Worm (Caenorhabditis elegans) whole organism, L4 larva: Measurements from ENCODE around the gene rod-1.

ENCODE experiments used
- F10B5.3 ChIP-seq: sonication (generic microtip); optimal IDR thresholded peaks from 2 replicates; lab custom pipeline; 2016; ENCODE audit warnings: mild to moderate bottlenecking, missing genetic modification characterization, missing compliant biosample characterization
- F49E8.2 ChIP-seq: sonication (generic microtip); optimal IDR thresholded peaks from 2 replicates; lab custom pipeline; 2016; ENCODE audit warnings: missing compliant biosample characterization, mild to moderate bottlenecking, missing genetic modification characterization, borderline replicate concordance
- R02D3.7 ChIP-seq: fragments of 150-350 bp; sonication (generic microtip); optimal IDR thresholded peaks from 3 replicates; lab custom pipeline; 2014; ENCODE audit warnings: missing biosample characterization, missing genetic modification characterization
- Y48G9A.11 ChIP-seq: fragments of 200-800 bp; sonication (Bioruptor generic); IDR thresholded peaks from 2 replicates; pipeline ENCODE4 v1.3.6; 2022; ENCODE audit warnings: missing genetic modification reagents, missing genetic modification characterization, missing compliant biosample characterization
- aha-1 ChIP-seq: fragments of 150-350 bp; peaks from one replicate; lab custom pipeline; 2014; ENCODE audit warnings: missing biosample characterization, missing genetic modification characterization
- aly-2 ChIP-seq: sonication (generic microtip); optimal IDR thresholded peaks from 2 replicates; lab custom pipeline; 2018; ENCODE audit warnings: missing biosample characterization, missing genetic modification characterization
- ama-1 ChIP-seq: fragments of 150-350 bp; optimal IDR thresholded peaks from 2 replicates; lab custom pipeline; 2014; ENCODE audit warnings: inconsistent platforms, mixed read lengths
- attf-4 ChIP-seq: sonication (generic microtip); optimal IDR thresholded peaks from 3 replicates; lab custom pipeline; 2017; ENCODE audit warnings: missing biosample characterization, missing genetic modification characterization
- ceh-32 ChIP-seq: sonication (generic microtip); optimal IDR thresholded peaks from 2 replicates; lab custom pipeline; 2016; ENCODE audit warnings: mild to moderate bottlenecking, missing genetic modification characterization, missing compliant biosample characterization; ENCODE audit not compliant: poor library complexity
- ceh-62 ChIP-seq: sonication (generic microtip); optimal IDR thresholded peaks from 2 replicates; lab custom pipeline; 2017; ENCODE audit warnings: missing biosample characterization, missing genetic modification characterization
- ctbp-1 ChIP-seq: fragments of 200-800 bp; sonication (Bioruptor generic); IDR thresholded peaks from 2 replicates; pipeline ENCODE4 v1.3.6; 2022; ENCODE audit warnings: missing genetic modification reagents, missing genetic modification characterization, missing compliant biosample characterization
- daf-16 ChIP-seq, 3 experiments: sonication (generic microtip); optimal IDR thresholded peaks; 2 replicates each; lab custom pipeline; 2016 to 2017; ENCODE audit warnings: missing genetic modification characterization in 3 of 3, missing genetic modification reagents in 3 of 3, mild to moderate bottlenecking in 2 of 3, missing compliant biosample characterization in 2 of 3, missing biosample characterization in 1 of 3, moderate library complexity in 1 of 3
- daf-19 ChIP-seq: fragments of 200-800 bp; sonication (Bioruptor generic); conservative IDR thresholded peaks from 2 replicates; pipeline ENCODE4 v1.3.6; 2022; ENCODE audit warnings: missing genetic modification characterization, missing compliant biosample characterization
- daf-8 ChIP-seq: fragments of 200-800 bp; sonication (Bioruptor generic); IDR thresholded peaks from 2 replicates; pipeline ENCODE4 v1.3.6; 2022; ENCODE audit warnings: missing genetic modification characterization, missing compliant biosample characterization
- dmd-6 ChIP-seq: fragments of 200-800 bp; sonication (Bioruptor generic); IDR thresholded peaks from 2 replicates; pipeline ENCODE4 v1.3.6; 2022; ENCODE audit warnings: missing genetic modification reagents, missing genetic modification characterization, missing compliant biosample characterization
- dmd-9 ChIP-seq: fragments of 200-800 bp; sonication (Bioruptor generic); IDR thresholded peaks from 2 replicates; pipeline ENCODE4 v1.3.6; 2022; ENCODE audit warnings: missing genetic modification reagents, missing genetic modification characterization, missing compliant biosample characterization
- dpl-1 ChIP-seq: fragments of 150-350 bp; optimal IDR thresholded peaks from 2 replicates; lab custom pipeline; 2014; ENCODE audit warnings: missing biosample characterization, missing genetic modification reagents, missing genetic modification characterization
- egl-43 ChIP-seq: fragments of 200-800 bp; sonication (Bioruptor generic); IDR thresholded peaks from 2 replicates; pipeline ENCODE4 v1.3.6; 2022; ENCODE audit warnings: missing genetic modification reagents, missing genetic modification characterization, missing compliant biosample characterization
- fkh-10 ChIP-seq: fragments of 150-350 bp; optimal IDR thresholded peaks from 2 replicates; lab custom pipeline; 2014; ENCODE audit warnings: missing biosample characterization, missing genetic modification reagents, missing genetic modification characterization
- fos-1 ChIP-seq: fragments of 150-350 bp; optimal IDR thresholded peaks from 2 replicates; lab custom pipeline; 2014; ENCODE audit warnings: missing biosample characterization, missing genetic modification characterization
- gei-8 ChIP-seq: fragments of 200-800 bp; sonication (Bioruptor generic); optimal IDR thresholded peaks from 2 replicates; lab custom pipeline; 2018; ENCODE audit warnings: mild to moderate bottlenecking, missing genetic modification characterization, missing compliant biosample characterization
- hmg-1.1 ChIP-seq: fragments of 200-800 bp; sonication (Bioruptor generic); IDR thresholded peaks from 2 replicates; pipeline ENCODE4 v1.3.6; 2022; ENCODE audit warnings: missing genetic modification reagents, missing genetic modification characterization, missing compliant biosample characterization
- lin-1 ChIP-seq: fragments of 200-800 bp; sonication (Bioruptor generic); IDR thresholded peaks from 2 replicates; pipeline ENCODE4 v1.3.6; 2022; ENCODE audit warnings: missing genetic modification reagents, missing genetic modification characterization, missing compliant biosample characterization
- lin-13 ChIP-seq: fragments of 150-350 bp; optimal IDR thresholded peaks from 2 replicates; lab custom pipeline; 2014; ENCODE audit warnings: missing biosample characterization, missing genetic modification reagents, missing genetic modification characterization
- lin-29 ChIP-seq: fragments of 200-800 bp; sonication (Bioruptor generic); IDR thresholded peaks from 2 replicates; pipeline ENCODE4 v1.3.6; 2022; ENCODE audit warnings: missing genetic modification reagents, missing genetic modification characterization, missing compliant biosample characterization
- lin-38 ChIP-seq: fragments of 200-800 bp; sonication (Bioruptor generic); IDR thresholded peaks from 2 replicates; pipeline ENCODE4 v1.3.6; 2022; ENCODE audit warnings: missing genetic modification reagents, missing genetic modification characterization, missing compliant biosample characterization
- lin-39 ChIP-seq: fragments of 150-350 bp; optimal IDR thresholded peaks from 2 replicates; lab custom pipeline; 2014; ENCODE audit warnings: missing biosample characterization, missing genetic modification reagents, missing genetic modification characterization
- lir-3 ChIP-seq: sonication (generic microtip); optimal IDR thresholded peaks from 2 replicates; lab custom pipeline; 2016; ENCODE audit warnings: mild to moderate bottlenecking, missing genetic modification characterization, missing compliant biosample characterization
- lsy-2 ChIP-seq, 2 experiments: fragments of 150-350 bp in 1 of 2; sonication (generic microtip) in 1 of 2; optimal IDR thresholded peaks; 2 replicates each; lab custom pipeline; 2014 to 2017; ENCODE audit warnings: missing biosample characterization in 2 of 2, missing genetic modification characterization in 2 of 2
- madf-9 ChIP-seq: fragments of 200-800 bp; sonication (Bioruptor generic); conservative IDR thresholded peaks from 2 replicates; pipeline ENCODE4 v1.3.6; 2022; ENCODE audit warnings: missing genetic modification reagents, missing genetic modification characterization, missing compliant biosample characterization
- mdt-29 ChIP-seq: fragments of 200-800 bp; sonication (Bioruptor generic); IDR thresholded peaks from 2 replicates; pipeline ENCODE4 v1.3.6; 2022; ENCODE audit warnings: missing genetic modification reagents, missing genetic modification characterization, missing compliant biosample characterization
- mep-1 ChIP-seq: fragments of 150-350 bp; sonication (generic microtip); optimal IDR thresholded peaks from 3 replicates; lab custom pipeline; 2014; ENCODE audit warnings: missing biosample characterization, missing genetic modification characterization
- mxl-2 ChIP-seq: fragments of 200-800 bp; sonication (Bioruptor generic); conservative IDR thresholded peaks from 2 replicates; pipeline ENCODE4 v1.3.6; 2022; ENCODE audit warnings: missing genetic modification reagents, missing genetic modification characterization, missing compliant biosample characterization
- mxl-3 ChIP-seq: fragments of 200-800 bp; sonication (Bioruptor generic); optimal IDR thresholded peaks from 2 replicates; lab custom pipeline; 2018; ENCODE audit warnings: mild to moderate bottlenecking, missing genetic modification characterization, missing compliant biosample characterization
- nhr-10 ChIP-seq: fragments of 150-350 bp; optimal IDR thresholded peaks from 2 replicates; lab custom pipeline; 2014; ENCODE audit warnings: missing biosample characterization, missing genetic modification characterization
- nhr-102 ChIP-seq: sonication (generic microtip); optimal IDR thresholded peaks from 2 replicates; lab custom pipeline; 2016; ENCODE audit warnings: mild to moderate bottlenecking, missing genetic modification characterization, moderate library complexity, missing compliant biosample characterization
- nhr-25 ChIP-seq: sonication (generic microtip); optimal IDR thresholded peaks from 2 replicates; lab custom pipeline; 2017; ENCODE audit warnings: missing genetic modification characterization, mild to moderate bottlenecking, missing compliant biosample characterization, antibody characterized with exemption, moderate library complexity, borderline replicate concordance; ENCODE audit not compliant: insufficient read depth
- nhr-28 ChIP-seq: fragments of 150-350 bp; optimal IDR thresholded peaks from 2 replicates; lab custom pipeline; 2014; ENCODE audit warnings: missing biosample characterization, missing genetic modification characterization
- nhr-6 ChIP-seq: fragments of 150-350 bp; optimal IDR thresholded peaks from 2 replicates; lab custom pipeline; 2014; ENCODE audit warnings: missing biosample characterization, missing genetic modification characterization
- nhr-76 ChIP-seq: fragments of 150-350 bp; optimal IDR thresholded peaks from 2 replicates; lab custom pipeline; 2014; ENCODE audit warnings: missing biosample characterization, missing genetic modification characterization
- php-3 ChIP-seq: fragments of 200-800 bp; sonication (Bioruptor generic); IDR thresholded peaks from 2 replicates; pipeline ENCODE4 v1.3.6; 2022; ENCODE audit warnings: missing genetic modification reagents, missing genetic modification characterization, missing compliant biosample characterization
- rbr-2 ChIP-seq: sonication (generic microtip); optimal IDR thresholded peaks from 2 replicates; lab custom pipeline; 2016; ENCODE audit warnings: missing genotype, missing genetic modification characterization, missing compliant biosample characterization
- sdz-12 ChIP-seq: fragments of 200-800 bp; sonication (Bioruptor generic); optimal IDR thresholded peaks from 2 replicates; lab custom pipeline; 2018; ENCODE audit warnings: mild to moderate bottlenecking, missing genetic modification characterization, missing compliant biosample characterization
- set-16 ChIP-seq: fragments of 200-800 bp; sonication (Bioruptor generic); IDR thresholded peaks from 2 replicates; pipeline ENCODE4 v1.3.6; 2022; ENCODE audit warnings: missing genetic modification reagents, missing genetic modification characterization, missing compliant biosample characterization
- tag-97 ChIP-seq: fragments of 200-800 bp; sonication (Bioruptor generic); IDR thresholded peaks from 2 replicates; pipeline ENCODE4 v1.3.6; 2022; ENCODE audit warnings: missing genetic modification characterization, missing compliant biosample characterization
- unc-130 ChIP-seq: sonication (generic microtip); optimal IDR thresholded peaks from 2 replicates; lab custom pipeline; 2016; ENCODE audit warnings: missing genetic modification reagents, missing genetic modification characterization, missing compliant biosample characterization
- unc-39 ChIP-seq: sonication (generic microtip); optimal IDR thresholded peaks from 2 replicates; lab custom pipeline; 2017; ENCODE audit warnings: missing biosample characterization, missing genetic modification characterization
- zfp-2 ChIP-seq: sonication (generic microtip); optimal IDR thresholded peaks from 2 replicates; lab custom pipeline; 2016; ENCODE audit warnings: mild to moderate bottlenecking, missing genetic modification characterization, missing compliant biosample characterization
- zfp-3 ChIP-seq: fragments of 200-800 bp; sonication (Bioruptor generic); conservative IDR thresholded peaks from 2 replicates; pipeline ENCODE4 v1.3.6; 2022; ENCODE audit warnings: missing genetic modification reagents, missing genetic modification characterization, missing compliant biosample characterization
- ztf-11 ChIP-seq: fragments of 150-350 bp; optimal IDR thresholded peaks from 2 replicates; lab custom pipeline; 2014; ENCODE audit warnings: missing biosample characterization, missing genetic modification characterization

Gene rod-1

DNA sequence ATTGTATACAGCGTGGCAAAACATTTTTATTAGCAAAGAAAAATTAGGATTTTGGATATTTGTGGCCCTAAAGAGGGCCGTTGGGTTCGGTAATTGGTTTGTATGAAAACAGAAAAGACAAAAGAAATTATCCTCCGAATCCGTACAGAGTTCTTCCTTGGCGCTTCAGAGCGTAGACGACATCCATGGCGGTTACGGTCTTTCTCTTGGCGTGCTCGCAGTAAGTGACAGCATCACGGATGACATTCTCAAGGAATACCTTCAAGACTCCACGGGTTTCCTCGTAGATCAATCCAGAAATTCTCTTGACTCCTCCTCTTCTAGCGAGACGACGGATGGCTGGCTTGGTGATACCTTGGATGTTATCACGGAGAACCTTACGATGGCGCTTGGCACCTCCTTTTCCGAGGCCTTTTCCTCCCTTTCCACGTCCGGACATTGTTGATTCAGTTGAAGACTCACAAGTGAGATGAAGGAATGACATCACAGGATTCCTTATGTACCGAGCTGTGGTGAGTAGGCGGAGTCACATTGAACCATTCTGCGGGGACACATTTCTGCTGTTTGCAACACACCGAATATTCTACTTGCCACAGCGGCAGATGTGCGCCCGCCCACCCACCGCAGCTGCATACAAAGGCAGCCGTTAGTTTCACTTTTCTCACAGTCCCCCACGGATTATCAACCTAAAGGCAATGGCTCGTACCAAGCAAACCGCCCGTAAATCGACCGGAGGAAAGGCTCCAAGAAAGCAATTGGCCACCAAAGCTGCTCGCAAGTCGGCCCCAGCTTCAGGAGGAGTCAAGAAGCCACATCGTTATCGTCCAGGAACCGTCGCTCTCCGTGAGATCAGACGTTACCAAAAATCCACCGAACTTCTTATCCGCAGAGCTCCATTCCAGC, 9.6 kb downstream of the rod-1 start, which contains the start of the genes his-60 and his-59 (continued):
- no peak for TF ChIP-seq R02D3.7
- peak; percentile 37; the same call in 1 of the 2 replicates for TF ChIP-seq lin-1 (GFP tag; lab: Robert Waterston, UW)
- TF ChIP-seq php-3 (GFP tag; lab: Robert Waterston, UW) = peak; percentile 59; the same call in 1 of the 2 replicates
- TF ChIP-seq F10B5.3 (tag; lab: Kevin White, UChicago) = no peak
- TF ChIP-seq fos-1 (tag; lab: Kevin White, UChicago) = no peak
- TF ChIP-seq lin-13 (GFP tag; lab: Kevin White, UChicago) = no peak
- no peak for TF ChIP-seq ztf-11 (tag; lab: Kevin White, UChicago)
- peak; percentile 80 for TF ChIP-seq nhr-102
- TF ChIP-seq F49E8.2 (tag; lab: Kevin White, UChicago) = peak; percentile 89
- TF ChIP-seq sdz-12 = no peak
- no peak for TF ChIP-seq nhr-10 (tag; lab: Kevin White, UChicago)
- peak; percentile 50 for TF ChIP-seq ama-1 (lab: Kevin White, UChicago)
- no peak for TF ChIP-seq lir-3 (tag; lab: Kevin White, UChicago)
- TF ChIP-seq nhr-76 = no peak
- TF ChIP-seq aha-1 = peak; percentile 51
- TF ChIP-seq ctbp-1 = no peak
- TF ChIP-seq mxl-3 (GFP tag; lab: Kevin White, UChicago) = no peak
- TF ChIP-seq gei-8 = no peak
- TF ChIP-seq mxl-2 (GFP tag; lab: Robert Waterston, UW) = no peak
- TF ChIP-seq egl-43 (GFP tag; lab: Robert Waterston, UW) = peak; percentile 77
- TF ChIP-seq tag-97 = no peak
- TF ChIP-seq unc-130 (GFP tag; lab: Kevin White, UChicago) = no peak
- TF ChIP-seq attf-4 (tag; lab: Kevin White, UChicago) = no peak
- peak; percentile 27 for TF ChIP-seq nhr-25 (tag; lab: Kevin White, UChicago)
- no peak for TF ChIP-seq dmd-6 (GFP tag; lab: Robert Waterston, UW)
- no peak for TF ChIP-seq ceh-32
- no peak for TF ChIP-seq Y48G9A.11 (GFP tag; lab: Robert Waterston, UW)
- peak; percentile 23; the same call in 1 of the 2 replicates for TF ChIP-seq hmg-1.1
- TF ChIP-seq ceh-62 = no peak
- TF ChIP-seq nhr-28 = no peak
- peak; percentile 71 for TF ChIP-seq set-16 (GFP tag; lab: Robert Waterston, UW)
- no peak for TF ChIP-seq aly-2 (tag; lab: Kevin White, UChicago)
- no peak for TF ChIP-seq dmd-9 (GFP tag; lab: Robert Waterston, UW)
- peak; percentile 26; the same call in 1 of the 2 replicates for TF ChIP-seq mdt-29 (GFP tag; lab: Robert Waterston, UW)
- peak; percentile 43 for TF ChIP-seq dpl-1 (GFP tag; lab: Kevin White, UChicago)
- no peak for TF ChIP-seq lin-39 (tag; lab: Kevin White, UChicago)
- no peak for TF ChIP-seq daf-19 (GFP tag; lab: Robert Waterston, UW)
- TF ChIP-seq daf-16 (GFP tag; optimal IDR thresholded peaks at IDR 0.05; lab: Kevin White, UChicago) = no peak
- peak; percentile 62 for TF ChIP-seq daf-16 (tag; optimal IDR thresholded peaks at IDR 0.05; lab: Kevin White, UChicago)
- no peak for TF ChIP-seq madf-9 (GFP tag; lab: Robert Waterston, UW)
- TF ChIP-seq rbr-2 (tag; lab: Kevin White, UChicago) = peak; percentile 55
- no peak for TF ChIP-seq daf-8
- no peak for TF ChIP-seq lin-29 (GFP tag; lab: Robert Waterston, UW)
- TF ChIP-seq mep-1 (tag; lab: Kevin White, UChicago) = no peak
- peak; percentile 48 for TF ChIP-seq lin-38 (GFP tag; lab: Robert Waterston, UW)
- no peak for TF ChIP-seq zfp-2 (tag; lab: Kevin White, UChicago)
- no peak for TF ChIP-seq lsy-2 (tag; optimal IDR thresholded peaks at IDR 0.05; lab: Kevin White, UChicago)
- TF ChIP-seq unc-39 = no peak
- TF ChIP-seq fkh-10 (GFP tag; lab: Kevin White, UChicago) = no peak
- TF ChIP-seq nhr-6 (tag; lab: Kevin White, UChicago) = peak; percentile 82
- TF ChIP-seq zfp-3 = no peak
